Fruit fly (Drosophila melanogaster) Kc167 (cell line): ENCODE measurements around the gene Jhbp4.

Experiments
- Myc ChIP-seq: fragments of >200 bp; optimal IDR thresholded peaks from 2 replicates; lab custom pipeline; 2017; ENCODE audit warnings: missing external identifiers
- Sin3A ChIP-seq: fragments of >200 bp; optimal IDR thresholded peaks from 2 replicates; lab custom pipeline; 2018; ENCODE audit warnings: missing external identifiers
- h ChIP-seq: fragments of >200 bp; optimal IDR thresholded peaks from 3 replicates; lab custom pipeline; 2018; ENCODE audit warnings: missing external identifiers
- insv ChIP-seq: fragments of >200 bp; optimal IDR thresholded peaks from 3 replicates; lab custom pipeline; 2018; ENCODE audit warnings: missing external identifiers
- psq ChIP-seq: fragments of >200 bp; optimal IDR thresholded peaks from 2 replicates; lab custom pipeline; 2017; ENCODE audit warnings: missing external identifiers
- ttk ChIP-seq: sonication (Bioruptor generic); optimal IDR thresholded peaks from 2 replicates; lab custom pipeline; 2017; ENCODE audit warnings: missing external identifiers

The Jhbp4 gene

DNA sequence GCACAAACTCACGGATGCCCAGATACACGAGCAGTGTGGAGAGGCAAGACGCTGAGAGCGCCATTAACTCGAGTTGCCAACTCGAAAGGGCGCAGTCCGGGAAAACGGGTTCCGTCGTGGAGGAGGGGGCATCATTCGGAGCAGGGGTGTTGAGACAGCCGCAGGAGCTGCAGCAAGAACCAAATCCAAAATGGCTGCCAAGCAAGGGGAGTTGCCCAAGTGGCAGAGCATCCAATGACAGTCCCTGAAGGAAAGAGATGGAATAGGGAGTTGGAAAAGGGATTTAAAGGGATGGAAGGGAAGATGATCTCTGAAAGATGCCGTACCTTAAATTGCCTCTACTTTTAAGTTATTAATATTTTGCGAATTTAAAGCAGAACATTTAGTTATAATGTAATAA lies 5.2 kb upstream of the Jhbp4 start:
- TF ChIP-seq ttk (lab: Kevin White, UChicago) = no peak
- TF ChIP-seq Sin3A = no peak
- no peak for TF ChIP-seq psq (lab: Kevin White, UChicago)
- no peak for TF ChIP-seq h (lab: Kevin White, UChicago)
- TF ChIP-seq insv (lab: Kevin White, UChicago) = no peak
- no peak for TF ChIP-seq Myc (lab: Kevin White, UChicago)

DNA sequence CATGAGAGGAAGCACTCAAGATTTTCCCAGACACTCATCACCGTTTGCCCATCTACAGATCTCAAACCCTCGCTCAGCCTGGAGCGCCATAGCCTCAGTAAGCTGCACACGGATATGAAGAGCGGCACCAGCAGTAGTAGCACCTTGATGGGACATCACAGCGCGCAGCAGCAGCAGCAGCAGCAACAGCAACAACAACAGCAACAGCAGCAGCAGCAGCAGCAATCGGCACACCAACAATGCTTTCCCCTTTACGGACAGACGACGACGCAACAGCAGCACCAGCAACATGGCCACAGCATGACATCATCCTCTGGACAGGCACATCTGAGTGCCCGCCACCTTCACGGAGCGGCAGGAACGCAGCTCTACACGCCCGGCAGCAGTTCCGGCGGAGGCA lies 3.7 kb upstream of the Jhbp4 start:
- TF ChIP-seq Sin3A = no peak
- TF ChIP-seq h (lab: Kevin White, UChicago) = no peak
- TF ChIP-seq insv (lab: Kevin White, UChicago) = no peak
- TF ChIP-seq ttk (lab: Kevin White, UChicago) = no peak
- TF ChIP-seq psq (lab: Kevin White, UChicago) = no peak

DNA sequence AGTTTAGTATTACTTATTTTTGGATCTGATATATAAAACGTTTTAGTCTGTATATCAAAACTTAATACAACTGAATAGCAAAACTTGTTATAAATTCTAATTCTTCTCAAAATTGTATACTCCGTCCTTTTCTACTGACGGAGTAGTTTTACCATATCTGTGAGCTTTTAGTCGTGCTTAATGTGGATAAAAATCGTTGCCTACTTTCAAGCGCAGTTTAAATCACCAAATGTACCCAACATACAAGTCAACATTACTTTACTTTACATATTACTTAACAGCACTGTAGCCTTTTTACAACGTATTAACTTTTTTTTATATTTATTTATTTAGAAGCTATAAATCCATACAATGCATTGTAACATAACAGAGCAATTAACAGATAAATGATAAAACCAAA lies 2.4 kb upstream of the Jhbp4 start:
- TF ChIP-seq ttk (lab: Kevin White, UChicago) = no peak
- no peak for TF ChIP-seq insv (lab: Kevin White, UChicago)
- TF ChIP-seq Sin3A = no peak
- no peak for TF ChIP-seq psq (lab: Kevin White, UChicago)
- no peak for TF ChIP-seq Myc (lab: Kevin White, UChicago)
- no peak for TF ChIP-seq h (lab: Kevin White, UChicago)

DNA sequence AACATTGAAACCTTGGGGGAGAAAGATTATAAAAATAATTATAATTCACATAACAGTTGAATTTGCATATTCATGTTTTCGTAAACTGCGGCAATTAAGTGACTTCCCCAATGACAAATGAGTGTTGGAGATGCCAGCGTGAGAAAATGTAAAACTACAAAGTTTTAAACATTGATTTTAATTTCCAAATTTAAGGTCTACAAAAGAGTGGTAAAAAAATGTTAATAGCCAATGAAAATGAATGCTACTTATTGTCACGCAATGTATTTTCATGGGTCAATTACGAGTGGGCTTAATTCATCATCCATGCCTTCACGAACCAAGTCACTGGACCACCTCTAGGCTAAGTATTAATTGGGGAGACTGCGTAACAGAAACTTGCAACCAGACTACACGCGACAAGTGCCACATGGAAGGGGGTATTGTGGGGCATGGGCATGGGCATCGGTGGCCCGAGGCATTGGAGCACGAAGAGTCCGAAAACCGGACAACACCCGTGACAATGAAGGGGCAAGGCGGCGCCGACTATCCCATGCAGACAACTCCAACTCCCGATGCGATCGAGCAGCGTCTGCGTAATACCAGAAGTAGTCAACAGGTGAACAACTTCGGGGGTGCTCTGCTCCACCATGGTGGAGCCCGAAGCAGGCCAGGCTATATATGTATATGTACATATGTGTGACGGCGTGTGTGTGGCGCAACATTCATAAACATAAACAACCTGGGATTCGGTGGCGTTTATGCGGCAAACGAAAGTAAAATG lies 980 bp upstream of the Jhbp4 start:
- TF ChIP-seq Sin3A = no peak
- TF ChIP-seq h (lab: Kevin White, UChicago) = no peak
- no peak for TF ChIP-seq ttk (lab: Kevin White, UChicago)
- no peak for TF ChIP-seq psq (lab: Kevin White, UChicago)
- TF ChIP-seq Myc (lab: Kevin White, UChicago) = no peak
- TF ChIP-seq insv (lab: Kevin White, UChicago) = no peak

DNA sequence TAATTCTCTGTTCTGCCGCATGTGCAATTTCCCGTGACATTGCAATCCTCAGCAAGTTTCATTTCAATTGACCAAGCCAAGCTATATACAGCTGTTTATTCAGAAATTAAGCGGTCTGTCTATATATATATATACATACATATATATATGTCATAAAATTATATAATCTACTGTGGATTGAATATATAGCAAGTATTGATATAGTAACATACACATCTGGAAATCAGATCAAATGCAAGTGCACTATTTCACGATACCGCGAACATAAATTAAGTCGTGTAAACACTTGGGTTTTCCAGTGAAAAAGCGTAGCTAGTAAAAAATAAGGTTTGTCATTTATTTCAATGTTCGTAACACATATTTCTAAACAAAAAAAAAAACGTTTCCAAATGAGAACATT lies 2.7 kb downstream of the Jhbp4 start, which contains the start of gene Jhbp5:
Gene Jhbp5, minus strand, starts transcription at position 101 of the 400 bp plus-strand sequence.
- TF ChIP-seq psq (lab: Kevin White, UChicago) (no peak), Myc (lab: Kevin White, UChicago) (no peak), ttk (lab: Kevin White, UChicago) (no peak), Sin3A (no peak), h (lab: Kevin White, UChicago) (no peak), insv (lab: Kevin White, UChicago) (no peak)

DNA sequence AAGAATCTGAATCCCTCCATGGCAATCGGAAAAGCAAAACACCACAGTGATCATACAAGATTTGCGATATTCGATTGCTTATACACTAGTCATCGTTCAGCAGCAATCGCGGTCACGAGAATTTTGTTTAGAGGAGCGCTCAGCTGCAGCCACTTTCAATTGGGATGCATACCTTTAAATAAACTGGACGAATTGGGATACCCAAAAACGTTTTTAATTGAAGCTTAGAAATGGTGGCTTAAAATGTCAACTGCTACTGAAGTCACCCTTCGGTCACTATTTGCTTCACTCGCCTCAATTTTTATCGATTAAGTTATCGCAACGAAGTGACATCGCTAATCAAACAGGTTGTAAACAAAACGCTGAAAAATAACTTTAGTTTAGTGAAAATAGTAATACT lies 6.1 kb downstream of the Jhbp4 start, which contains the start of the genes IKKbeta and CG5013:
Gene IKKbeta, minus strand, starts transcription at position 53 of the 400 bp plus-strand sequence.
Gene CG5013, plus strand, starts transcription at position 302 of the 400 bp plus-strand sequence.
- no peak for TF ChIP-seq ttk (lab: Kevin White, UChicago)
- no peak for TF ChIP-seq Myc (lab: Kevin White, UChicago)
- TF ChIP-seq h (lab: Kevin White, UChicago) = no peak
- no peak for TF ChIP-seq psq (lab: Kevin White, UChicago)
- no peak for TF ChIP-seq Sin3A
- TF ChIP-seq insv (lab: Kevin White, UChicago) = no peak

DNA sequence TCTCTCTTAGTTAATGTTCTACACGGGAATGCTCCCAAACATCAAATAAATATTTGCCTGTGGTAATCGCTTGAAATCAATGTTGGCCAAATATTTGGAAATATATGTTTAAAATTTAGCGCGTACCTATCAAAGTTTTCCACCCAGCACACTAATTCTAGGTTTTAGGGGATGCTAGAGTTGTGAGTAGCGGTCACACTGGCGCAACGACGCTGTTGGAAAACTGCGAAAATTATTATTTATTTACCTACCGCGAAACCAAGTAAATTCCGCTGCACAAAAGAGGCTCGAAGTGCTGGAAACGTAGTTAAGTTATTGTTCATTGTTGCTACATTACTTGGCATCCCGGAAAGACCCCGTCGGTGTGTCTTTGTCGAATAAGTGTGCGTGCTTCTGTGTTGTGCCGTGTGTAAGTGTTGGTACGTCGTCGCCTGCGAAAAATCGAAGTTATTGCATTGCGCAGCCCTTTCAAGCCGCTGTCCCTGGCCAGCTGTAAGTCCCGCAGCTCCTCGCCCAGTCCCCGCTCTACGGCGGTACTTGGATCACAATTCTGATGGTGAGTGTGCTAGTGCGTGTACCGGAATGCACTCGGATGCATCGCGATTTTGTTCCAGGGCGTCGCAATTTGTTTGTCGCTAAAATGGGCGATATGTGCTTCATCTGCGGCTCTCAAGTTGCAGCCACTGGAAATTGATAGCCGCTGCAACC lies 7.5 kb downstream of the Jhbp4 start, which contains the start of gene msps:
Gene msps, plus strand, starts transcription at position 181 of the 708 bp plus-strand sequence.
- no peak for TF ChIP-seq psq (lab: Kevin White, UChicago)
- no peak for TF ChIP-seq ttk (lab: Kevin White, UChicago)
- no peak for TF ChIP-seq insv (lab: Kevin White, UChicago)
- no peak for TF ChIP-seq Myc (lab: Kevin White, UChicago)
- TF ChIP-seq Sin3A = no peak
- TF ChIP-seq h (lab: Kevin White, UChicago) = no peak

DNA sequence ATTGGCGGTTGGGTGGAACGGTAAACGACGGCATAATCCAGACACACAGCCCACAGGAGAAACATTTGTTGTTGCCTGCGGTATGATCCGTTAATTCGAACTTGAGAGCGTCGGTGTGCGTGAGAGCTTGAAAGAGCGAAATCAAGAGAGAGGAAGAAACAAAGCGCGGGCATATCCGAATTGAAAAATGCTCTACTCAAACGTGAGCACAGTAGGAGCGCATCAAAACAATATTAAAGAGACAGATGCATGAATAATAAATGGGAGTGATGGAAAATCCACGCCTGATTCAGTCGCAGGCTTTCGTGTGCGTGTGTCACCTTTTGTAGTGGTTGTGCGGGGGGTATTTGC lies 8.0 kb downstream of the Jhbp4 start:
- TF ChIP-seq insv (lab: Kevin White, UChicago) (no peak), h (lab: Kevin White, UChicago) (no peak), psq (lab: Kevin White, UChicago) (no peak), ttk (lab: Kevin White, UChicago) (no peak), Myc (lab: Kevin White, UChicago) (no peak), Sin3A (no peak)

DNA sequence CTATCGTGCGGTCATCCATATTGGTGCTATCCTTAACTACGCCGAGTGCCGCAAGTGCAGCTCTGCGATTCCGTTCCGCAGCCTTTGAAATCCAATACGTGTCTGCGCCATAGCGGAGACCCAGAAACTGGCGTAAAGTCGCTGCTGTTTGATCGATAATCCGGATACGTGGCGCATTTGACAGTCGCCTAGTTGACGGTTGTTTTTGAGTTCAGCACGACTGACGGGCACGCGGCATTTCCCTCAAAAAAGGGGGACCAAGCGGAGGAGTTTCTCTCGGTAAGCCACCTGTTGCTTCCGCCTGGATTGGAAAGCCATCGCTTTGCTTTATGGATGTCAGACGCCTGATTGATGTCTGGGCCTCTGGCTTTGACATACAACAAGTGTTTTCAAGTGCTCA lies 24.2 kb downstream of the Jhbp4 start, which contains the start of gene CG10185:
Gene CG10185, minus strand, starts transcription at position 101 of the 400 bp plus-strand sequence.
- TF ChIP-seq insv (lab: Kevin White, UChicago) (no peak), h (lab: Kevin White, UChicago) (no peak), psq (lab: Kevin White, UChicago) (no peak), Sin3A (no peak), ttk (lab: Kevin White, UChicago) (no peak), Myc (lab: Kevin White, UChicago) (no peak)

DNA sequence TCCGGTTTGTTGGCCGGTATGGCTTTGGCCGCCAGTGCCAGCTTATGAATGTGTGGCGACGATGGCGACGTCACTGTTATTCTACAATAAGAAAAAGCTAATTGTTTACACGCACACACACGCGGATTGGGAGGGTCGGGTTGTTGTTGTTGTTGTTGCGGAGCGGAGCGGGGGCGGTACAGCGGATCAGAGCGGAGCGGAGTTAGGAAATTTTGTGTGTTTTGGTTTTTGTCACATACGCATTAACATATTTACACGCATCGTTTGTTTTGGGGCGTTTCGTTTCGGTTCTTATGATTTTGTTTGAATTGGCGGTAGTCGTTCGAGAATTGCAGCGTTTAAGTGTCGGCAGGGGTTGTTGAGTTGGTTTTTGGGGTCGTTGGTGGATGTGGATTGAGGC lies 26.0 kb downstream of the Jhbp4 start:
- TF ChIP-seq ttk (lab: Kevin White, UChicago) = no peak
- no peak for TF ChIP-seq Sin3A
- no peak for TF ChIP-seq insv (lab: Kevin White, UChicago)
- no peak for TF ChIP-seq psq (lab: Kevin White, UChicago)
- no peak for TF ChIP-seq h (lab: Kevin White, UChicago)
- no peak for TF ChIP-seq Myc (lab: Kevin White, UChicago)
